3 fruit fly cellular contexts compared by ENCODE assay signal in genomic region chr3R:9933956-9934733, dm6.
TF ChIP-seq lines count a peak whose summit lies in the region.

No protein-coding gene starts in this region.

- no peak for TF ChIP-seq CTCF in whole organism, embryonic (GFP tag; optimal IDR thresholded peaks at IDR 0.05; lab: Kevin White, UChicago)

TF ChIP-seq in whole organism, adult, 20 proteins besides CTCF, POLR2A, EP300 and RAD21:
- no peak for TF ChIP-seq Mnt (GFP tag; optimal IDR thresholded peaks at IDR 0.05; lab: Kevin White, UChicago)
- TF ChIP-seq bab1 (GFP tag; optimal IDR thresholded peaks at IDR 0.05; lab: Kevin White, UChicago): no peak
- TF ChIP-seq CG1620 (GFP tag; optimal IDR thresholded peaks at IDR 0.05; lab: Kevin White, UChicago): no peak
- TF ChIP-seq Clk (GFP tag; optimal IDR thresholded peaks at IDR 0.05; lab: Kevin White, UChicago): no peak
- no peak for TF ChIP-seq CG7045 (GFP tag; optimal IDR thresholded peaks at IDR 0.05; lab: Kevin White, UChicago)
- TF ChIP-seq kay (GFP tag; lab: Kevin White, UChicago; ENCODE audit: borderline replicate concordance): peak; percentile 52

TF ChIP-seq in whole organism, embryonic, 481 proteins besides CTCF, POLR2A, EP300 and RAD21 (continues in another document):
- TF ChIP-seq Dbx (GFP tag; IDR thresholded peaks at IDR 0.05; lab: Robert Waterston, UW) (no peak), tin (GFP tag; optimal IDR thresholded peaks at IDR 0.05; lab: Kevin White, UChicago) (no peak), CG12769 (tag; optimal IDR thresholded peaks at IDR 0.05; lab: Kevin White, UChicago) (no peak), stwl (tag; optimal IDR thresholded peaks at IDR 0.05; lab: Kevin White, UChicago) (no peak), dati (GFP tag; IDR thresholded peaks at IDR 0.05; lab: Robert Waterston, UW) (no peak), Meics (GFP tag; optimal IDR thresholded peaks at IDR 0.05; lab: Kevin White, UChicago) (peak; percentile 48), Atf3 (GFP tag; optimal IDR thresholded peaks at IDR 0.05; lab: Kevin White, UChicago) (no peak), CG15479 (GFP tag; optimal IDR thresholded peaks at IDR 0.05; lab: Kevin White, UChicago) (no peak), fd3F (GFP tag; optimal IDR thresholded peaks at IDR 0.05; lab: Kevin White, UChicago) (no peak), Mrtf (GFP tag; IDR thresholded peaks at IDR 0.05; lab: Robert Waterston, UW) (no peak), psq (GFP tag; optimal IDR thresholded peaks at IDR 0.05; lab: Kevin White, UChicago) (no peak), CG2875 (GFP tag; optimal IDR thresholded peaks at IDR 0.05; lab: Kevin White, UChicago) (no peak), CG34376 (GFP tag; optimal IDR thresholded peaks at IDR 0.05; lab: Kevin White, UChicago) (no peak), sens (GFP tag; lab: Kevin White, UChicago) (peak; percentile 28), CG1529 (GFP tag; optimal IDR thresholded peaks at IDR 0.05; lab: Kevin White, UChicago) (no peak), CG13296 (GFP tag; optimal IDR thresholded peaks at IDR 0.05; lab: Kevin White, UChicago) (peak; percentile 6), CG7357 (GFP tag; IDR thresholded peaks at IDR 0.05; lab: Robert Waterston, UW) (no peak), hbn (GFP tag; IDR thresholded peaks at IDR 0.05; lab: Robert Waterston, UW; ENCODE audit: partially characterized antibody) (no peak), gro (GFP tag; optimal IDR thresholded peaks at IDR 0.05; lab: Kevin White, UChicago) (no peak), crp (GFP tag; optimal IDR thresholded peaks at IDR 0.05; lab: Kevin White, UChicago) (no peak), CG2199 (GFP tag; IDR thresholded peaks at IDR 0.05; lab: Robert Waterston, UW) (no peak), CG12744 (GFP tag; optimal IDR thresholded peaks at IDR 0.05; lab: Kevin White, UChicago) (no peak), CG8388 (GFP tag; optimal IDR thresholded peaks at IDR 0.05; lab: Kevin White, UChicago) (peak; percentile 23), ewg (GFP tag; optimal IDR thresholded peaks at IDR 0.05; lab: Kevin White, UChicago) (no peak), Dll (GFP tag; IDR thresholded peaks at IDR 0.05; lab: Robert Waterston, UW; ENCODE audit: partially characterized antibody) (no peak), CG12659 (GFP tag; optimal IDR thresholded peaks at IDR 0.05; lab: Kevin White, UChicago) (no peak), sug (tag; optimal IDR thresholded peaks at IDR 0.05; lab: Kevin White, UChicago) (no peak), CG32767 (GFP tag; IDR thresholded peaks at IDR 0.05; lab: Robert Waterston, UW) (no peak), exex (tag; optimal IDR thresholded peaks at IDR 0.05; lab: Kevin White, UChicago) (no peak), Ssrp (tag; optimal IDR thresholded peaks at IDR 0.05; lab: Kevin White, UChicago) (no peak), knrl (GFP tag; IDR thresholded peaks at IDR 0.05; lab: Robert Waterston, UW; ENCODE audit: partially characterized antibody) (no peak), Chrac-16 (GFP tag; optimal IDR thresholded peaks at IDR 0.05; lab: Kevin White, UChicago) (no peak), nmo (GFP tag; optimal IDR thresholded peaks at IDR 0.05; lab: Kevin White, UChicago) (no peak), CG1832 (GFP tag; optimal IDR thresholded peaks at IDR 0.05; lab: Kevin White, UChicago) (no peak), CG11696 (GFP tag; IDR thresholded peaks at IDR 0.05; lab: Robert Waterston, UW) (no peak), chinmo (GFP tag; IDR thresholded peaks at IDR 0.05; lab: Robert Waterston, UW; ENCODE audit: partially characterized antibody) (0 out of 4 replicates have a peak, but pooled peaks have one; percentile 58), CG10321 (GFP tag; IDR thresholded peaks at IDR 0.05; lab: Robert Waterston, UW) (no peak), crol (GFP tag; IDR thresholded peaks at IDR 0.05; lab: Robert Waterston, UW) (peak; percentile 78), maf-S (GFP tag; optimal IDR thresholded peaks at IDR 0.05; lab: Kevin White, UChicago) (no peak), Kr (GFP tag; optimal IDR thresholded peaks at IDR 0.05; lab: Kevin White, UChicago) (no peak), tgo (GFP tag; IDR thresholded peaks at IDR 0.05; lab: Robert Waterston, UW) (no peak), ems (GFP tag; optimal IDR thresholded peaks at IDR 0.05; lab: Kevin White, UChicago) (no peak), CG4404 (GFP tag; IDR thresholded peaks at IDR 0.05; lab: Robert Waterston, UW) (no peak), CG3163 (GFP tag; optimal IDR thresholded peaks at IDR 0.05; lab: Kevin White, UChicago) (no peak), lab (GFP tag; optimal IDR thresholded peaks at IDR 0.05; lab: Kevin White, UChicago) (peak; percentile 20)

TF ChIP-seq in whole organism, prepupa, 60 proteins besides CTCF, POLR2A, EP300 and RAD21:
- no peak for TF ChIP-seq CG3919 (GFP tag; optimal IDR thresholded peaks at IDR 0.05; lab: Kevin White, UChicago)
- TF ChIP-seq eg (GFP tag; IDR thresholded peaks at IDR 0.05; lab: Robert Waterston, UW): peak; percentile 58; the same call in 1 of the 3 replicates
- peak; percentile 46 for TF ChIP-seq fkh (GFP tag; optimal IDR thresholded peaks at IDR 0.05; lab: Kevin White, UChicago)
- TF ChIP-seq Eip78C (GFP tag; lab: Kevin White, UChicago): peak; percentile 15
- TF ChIP-seq CG7368 (GFP tag; optimal IDR thresholded peaks at IDR 0.05; lab: Kevin White, UChicago): no peak
- peak; percentile 55 for TF ChIP-seq svp (GFP tag; lab: Kevin White, UChicago)
TF ChIP-seq in whole organism, prepupa: peak in this region for 4.
